Fruit fly (Drosophila melanogaster): Measurements from ENCODE around the gene CG44008.
A peak's percentile ranks its signal among the peaks of the same experiment; 100 is the strongest.

The CG44008 gene

dm6 chr2L:11834308-11834707, 7.9 kb downstream of the CG44008 start, which contains the start of gene CG45012:
Gene CG45012, plus strand, starts transcription at chr2L:11834608.
- no peak for TF ChIP-seq GATAd (GFP tag; optimal IDR thresholded peaks at IDR 0.05)
- TF ChIP-seq Dif (GFP tag; optimal IDR thresholded peaks at IDR 0.05; ENCODE audit: partially characterized antibody), result no peak
- no peak for TF ChIP-seq Hr83 (GFP tag; optimal IDR thresholded peaks at IDR 0.05; ENCODE audit: poor library complexity, severe bottlenecking)
- no peak for TF ChIP-seq CG9705 (GFP tag; optimal IDR thresholded peaks at IDR 0.05)
- no peak for TF ChIP-seq N (GFP tag; optimal IDR thresholded peaks at IDR 0.05)
- no peak for TF ChIP-seq psq (GFP tag; optimal IDR thresholded peaks at IDR 0.05)
- TF ChIP-seq lola (GFP tag; optimal IDR thresholded peaks at IDR 0.05), result no peak
- no peak for TF ChIP-seq Sp1 (GFP tag; optimal IDR thresholded peaks at IDR 0.05)
- TF ChIP-seq sv (GFP tag; optimal IDR thresholded peaks at IDR 0.05), result no peak

DNA sequence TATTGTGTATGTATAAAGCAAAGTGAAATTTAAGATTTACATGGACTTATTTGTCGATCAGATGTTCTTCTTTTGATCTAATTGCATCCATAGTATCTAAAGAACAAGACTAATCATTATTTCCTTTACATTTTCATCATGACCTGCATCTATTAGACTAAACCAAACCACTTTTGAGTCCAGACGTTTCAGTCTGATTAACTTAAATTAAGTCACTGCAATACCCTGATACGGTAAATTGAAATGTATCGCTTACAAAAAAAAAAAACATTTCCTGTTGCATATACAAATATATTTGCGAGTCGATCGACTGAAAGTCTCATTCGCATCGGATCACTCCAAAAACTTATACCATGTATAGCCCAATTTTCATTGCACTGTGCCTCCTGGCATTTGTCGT, 8.5 kb downstream of the CG44008 start, which contains the start of gene CG45011:
Gene CG45011, plus strand, starts transcription at position 301 of the 400 bp plus-strand sequence.
- no peak for TF ChIP-seq pan (optimal IDR thresholded peaks at IDR 0.05)
- TF ChIP-seq Hr83 (GFP tag; optimal IDR thresholded peaks at IDR 0.05; ENCODE audit: poor library complexity, severe bottlenecking), result no peak
- TF ChIP-seq sage (GFP tag; optimal IDR thresholded peaks at IDR 0.05), result no peak

DNA sequence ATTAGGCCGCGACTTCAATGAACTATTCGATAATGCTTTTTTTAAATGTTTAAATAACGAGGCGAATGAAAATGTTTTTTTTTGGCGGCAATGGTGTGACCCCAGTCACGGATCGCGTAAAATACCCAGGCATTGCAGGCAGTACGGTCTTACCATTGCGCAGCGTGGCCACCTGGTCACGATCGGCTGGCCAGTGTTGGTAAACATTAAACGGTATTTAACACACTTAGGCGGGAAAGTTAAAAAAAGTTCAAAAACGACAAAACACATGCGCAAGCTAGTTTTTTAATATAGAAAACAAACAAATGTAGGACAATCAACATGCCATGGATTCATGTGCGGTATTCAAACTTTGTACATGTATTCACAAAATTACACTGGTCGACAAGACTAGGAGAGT, 13.0 kb downstream of the CG44008 start, which contains the start of gene esc:
Gene esc, minus strand, starts transcription at position 129 of the 400 bp plus-strand sequence.
- TF ChIP-seq Sp1 (GFP tag; optimal IDR thresholded peaks at IDR 0.05) (no peak), br (GFP tag; optimal IDR thresholded peaks at IDR 0.05) (no peak), psq (GFP tag; optimal IDR thresholded peaks at IDR 0.05) (no peak), dmrt93B (GFP tag; optimal IDR thresholded peaks at IDR 0.05) (no peak), sv (GFP tag; optimal IDR thresholded peaks at IDR 0.05) (no peak), brk (GFP tag; optimal IDR thresholded peaks at IDR 0.05) (no peak), lola (GFP tag; optimal IDR thresholded peaks at IDR 0.05) (no peak), CG9705 (GFP tag; optimal IDR thresholded peaks at IDR 0.05) (no peak), Dif (GFP tag; optimal IDR thresholded peaks at IDR 0.05; ENCODE audit: partially characterized antibody) (no peak), jim (GFP tag; optimal IDR thresholded peaks at IDR 0.05) (no peak), Hnf4 (GFP tag; optimal IDR thresholded peaks at IDR 0.05) (no peak), dsf (GFP tag; optimal IDR thresholded peaks at IDR 0.05; ENCODE audit: borderline replicate concordance) (no peak), Myc (optimal IDR thresholded peaks at IDR 0.05) (no peak), usp (GFP tag; optimal IDR thresholded peaks at IDR 0.05) (no peak), CG32264 (GFP tag; optimal IDR thresholded peaks at IDR 0.05) (no peak), Mio (GFP tag; optimal IDR thresholded peaks at IDR 0.05) (no peak), Jra (GFP tag; optimal IDR thresholded peaks at IDR 0.05) (no peak), rgr (GFP tag; optimal IDR thresholded peaks at IDR 0.05) (no peak), OdsH (GFP tag; optimal IDR thresholded peaks at IDR 0.05) (no peak), CrebA (GFP tag; optimal IDR thresholded peaks at IDR 0.05; ENCODE audit: borderline replicate concordance) (no peak), tai (GFP tag; optimal IDR thresholded peaks at IDR 0.05) (no peak), foxo (GFP tag; optimal IDR thresholded peaks at IDR 0.05) (peak in 1 of 2 experiments; percentile 58), fru (GFP tag; optimal IDR thresholded peaks at IDR 0.05) (peak; percentile 3), ey (GFP tag; optimal IDR thresholded peaks at IDR 0.05) (peak; percentile 15), sage (GFP tag; optimal IDR thresholded peaks at IDR 0.05) (no peak), dl (GFP tag; optimal IDR thresholded peaks at IDR 0.05; ENCODE audit: insufficient read depth in 1 of 2, partially characterized antibody in 2 of 2) (no peak), HLH106 (tag; optimal IDR thresholded peaks at IDR 0.05) (no peak), Hr83 (GFP tag; optimal IDR thresholded peaks at IDR 0.05; ENCODE audit: poor library complexity, severe bottlenecking) (peak; percentile 68), N (GFP tag; optimal IDR thresholded peaks at IDR 0.05) (no peak), Vsx2 (GFP tag; optimal IDR thresholded peaks at IDR 0.05; ENCODE audit: partially characterized antibody) (no peak), GATAd (GFP tag; optimal IDR thresholded peaks at IDR 0.05) (no peak), pan (optimal IDR thresholded peaks at IDR 0.05) (no peak), woc (GFP tag; optimal IDR thresholded peaks at IDR 0.05) (no peak), Hr78 (GFP tag; optimal IDR thresholded peaks at IDR 0.05) (no peak), Abd-B (GFP tag; optimal IDR thresholded peaks at IDR 0.05) (no peak), h (GFP tag; optimal IDR thresholded peaks at IDR 0.05) (peak; percentile 32), Dfd (GFP tag; optimal IDR thresholded peaks at IDR 0.05) (no peak), Rel (GFP tag; optimal IDR thresholded peaks at IDR 0.05) (no peak), Rel (tag; optimal IDR thresholded peaks at IDR 0.05) (no peak)

Measured in whole organism, wandering third instar larva.